Worm (Caenorhabditis elegans) whole organism, late embryonic: ENCODE results near the gene H43I07.1.

Source experiments
- C38D4.7 ChIP-seq: fragments of 200-800 bp; sonication (Bioruptor generic); optimal IDR thresholded peaks from 2 replicates; lab custom pipeline; 2018; ENCODE audit warnings: mild to moderate bottlenecking, missing genetic modification characterization, moderate library complexity, missing compliant biosample characterization
- F13H6.1 ChIP-seq: sonication (generic microtip); optimal IDR thresholded peaks from 2 replicates; lab custom pipeline; 2016; ENCODE audit warnings: missing genetic modification characterization, missing compliant biosample characterization
- K02D7.2 ChIP-seq: sonication (generic microtip); optimal IDR thresholded peaks from 2 replicates; lab custom pipeline; 2017; ENCODE audit warnings: mild to moderate bottlenecking, missing genetic modification characterization, missing compliant biosample characterization
- T23F11.4 ChIP-seq: fragments of 200-800 bp; sonication (Bioruptor generic); optimal IDR thresholded peaks from 2 replicates; lab custom pipeline; 2018; ENCODE audit warnings: mild to moderate bottlenecking, missing genetic modification characterization, missing compliant biosample characterization
- ahr-1 ChIP-seq: sonication (generic microtip); optimal IDR thresholded peaks from 2 replicates; lab custom pipeline; 2016; ENCODE audit warnings: missing genetic modification characterization, missing compliant biosample characterization
- ama-1 ChIP-seq: fragments of 150-350 bp; optimal IDR thresholded peaks from 2 replicates; lab custom pipeline; 2014
- ceh-2 ChIP-seq: sonication (generic microtip); optimal IDR thresholded peaks from 2 replicates; lab custom pipeline; 2016; ENCODE audit warnings: missing genotype, missing genetic modification characterization, missing compliant biosample characterization
- ceh-31 ChIP-seq: sonication (generic microtip); optimal IDR thresholded peaks from 2 replicates; lab custom pipeline; 2016; ENCODE audit warnings: missing genetic modification characterization, missing compliant biosample characterization
- ceh-34 ChIP-seq: sonication (generic microtip); optimal IDR thresholded peaks from 2 replicates; lab custom pipeline; 2016; ENCODE audit warnings: mild to moderate bottlenecking, missing genetic modification characterization, missing compliant biosample characterization
- ceh-45 ChIP-seq: fragments of 200-800 bp; sonication (Bioruptor generic); IDR thresholded peaks from 2 replicates; pipeline ENCODE4 v1.3.6; 2022; ENCODE audit warnings: missing genetic modification reagents, missing genetic modification characterization, missing compliant biosample characterization
- ceh-6 ChIP-seq: fragments of 200-800 bp; sonication (Bioruptor generic); optimal IDR thresholded peaks from 2 replicates; lab custom pipeline; 2018; ENCODE audit warnings: mild to moderate bottlenecking, missing genetic modification characterization, missing compliant biosample characterization
- che-1 ChIP-seq: sonication (generic microtip); optimal IDR thresholded peaks from 2 replicates; lab custom pipeline; 2016; ENCODE audit warnings: mild to moderate bottlenecking, missing genetic modification characterization, missing compliant biosample characterization
- dmd-4 ChIP-seq: sonication (generic microtip); optimal IDR thresholded peaks from 2 replicates; lab custom pipeline; 2016; ENCODE audit warnings: borderline replicate concordance, missing genetic modification characterization, missing compliant biosample characterization
- dve-1 ChIP-seq: sonication (generic microtip); optimal IDR thresholded peaks from 2 replicates; lab custom pipeline; 2017; ENCODE audit warnings: antibody characterized with exemption, mild to moderate bottlenecking, missing genetic modification characterization, missing compliant biosample characterization
- elt-4 ChIP-seq: sonication (generic microtip); optimal IDR thresholded peaks from 2 replicates; lab custom pipeline; 2016; ENCODE audit warnings: missing genetic modification characterization, missing compliant biosample characterization
- fax-1 ChIP-seq: sonication (generic microtip); optimal IDR thresholded peaks from 2 replicates; lab custom pipeline; 2016; ENCODE audit warnings: missing genotype, missing genetic modification characterization, missing compliant biosample characterization
- fkh-6 ChIP-seq: sonication (generic microtip); optimal IDR thresholded peaks from 2 replicates; lab custom pipeline; 2016; ENCODE audit warnings: missing genetic modification characterization, missing compliant biosample characterization
- lim-6 ChIP-seq: sonication (generic microtip); optimal IDR thresholded peaks from 2 replicates; lab custom pipeline; 2016; ENCODE audit warnings: missing genetic modification characterization, missing compliant biosample characterization
- lin-11 ChIP-seq: fragments of 200-800 bp; sonication (Bioruptor generic); optimal IDR thresholded peaks from 2 replicates; lab custom pipeline; 2018; ENCODE audit warnings: mild to moderate bottlenecking, missing genetic modification characterization, missing compliant biosample characterization
- madf-2 ChIP-seq: sonication (generic microtip); optimal IDR thresholded peaks from 2 replicates; lab custom pipeline; 2017; ENCODE audit warnings: missing genetic modification characterization, missing compliant biosample characterization
- mec-3 ChIP-seq: sonication (generic microtip); optimal IDR thresholded peaks from 2 replicates; lab custom pipeline; 2016; ENCODE audit warnings: borderline replicate concordance, missing genetic modification characterization, missing compliant biosample characterization
- nfya-1 ChIP-seq: sonication (generic microtip); optimal IDR thresholded peaks from 2 replicates; lab custom pipeline; 2017; ENCODE audit warnings: missing genetic modification characterization, mild to moderate bottlenecking, missing compliant biosample characterization, antibody characterized with exemption, moderate library complexity
- nhr-11 ChIP-seq: fragments of 150-350 bp; optimal IDR thresholded peaks from 2 replicates; lab custom pipeline; 2014; ENCODE audit warnings: missing biosample characterization, missing genetic modification characterization
- nhr-232 ChIP-seq: sonication (generic microtip); optimal IDR thresholded peaks from 2 replicates; lab custom pipeline; 2016; ENCODE audit warnings: missing genetic modification characterization, missing compliant biosample characterization
- odd-2 ChIP-seq: sonication (generic microtip); optimal IDR thresholded peaks from 2 replicates; lab custom pipeline; 2017; ENCODE audit warnings: antibody characterized with exemption, mild to moderate bottlenecking, missing genetic modification characterization, missing compliant biosample characterization
- pag-3 ChIP-seq: sonication (generic microtip); optimal IDR thresholded peaks from 2 replicates; lab custom pipeline; 2016; ENCODE audit warnings: missing compliant biosample characterization, missing genetic modification characterization, borderline replicate concordance
- pat-9 ChIP-seq: fragments of 200-800 bp; sonication (Bioruptor generic); optimal IDR thresholded peaks from 2 replicates; lab custom pipeline; 2018; ENCODE audit warnings: mild to moderate bottlenecking, missing genetic modification characterization, moderate library complexity, missing compliant biosample characterization
- pax-1 ChIP-seq: fragments of 150-350 bp; optimal IDR thresholded peaks from 2 replicates; lab custom pipeline; 2014; ENCODE audit warnings: missing biosample characterization, missing genetic modification characterization
- pha-2 ChIP-seq: sonication (generic microtip); optimal IDR thresholded peaks from 2 replicates; lab custom pipeline; 2017; ENCODE audit warnings: mild to moderate bottlenecking, missing genetic modification characterization, missing compliant biosample characterization
- ref-2 ChIP-seq: sonication (generic microtip); optimal IDR thresholded peaks from 2 replicates; lab custom pipeline; 2016; ENCODE audit warnings: missing genetic modification characterization, missing compliant biosample characterization
- sdc-2 ChIP-seq: sonication (generic microtip); optimal IDR thresholded peaks from 2 replicates; lab custom pipeline; 2016; ENCODE audit warnings: missing genotype, missing genetic modification characterization, missing compliant biosample characterization
- tbx-2 ChIP-seq: sonication (generic microtip); optimal IDR thresholded peaks from 2 replicates; lab custom pipeline; 2016; ENCODE audit warnings: missing genetic modification characterization, missing compliant biosample characterization
- tbx-7 ChIP-seq: sonication (generic microtip); optimal IDR thresholded peaks from 2 replicates; lab custom pipeline; 2016; ENCODE audit warnings: missing genotype, missing genetic modification characterization, missing compliant biosample characterization
- ttx-3 ChIP-seq: sonication (generic microtip); optimal IDR thresholded peaks from 2 replicates; lab custom pipeline; 2016; ENCODE audit warnings: missing genetic modification reagents, missing genetic modification characterization, missing compliant biosample characterization
- unc-55 ChIP-seq: sonication (generic microtip); optimal IDR thresholded peaks from 2 replicates; lab custom pipeline; 2017; ENCODE audit warnings: missing biosample characterization, missing genetic modification reagents, missing genetic modification characterization
- unc-86 ChIP-seq: sonication (generic microtip); optimal IDR thresholded peaks from 2 replicates; lab custom pipeline; 2016; ENCODE audit warnings: missing genetic modification characterization, missing compliant biosample characterization
- zip-5 ChIP-seq: sonication (generic microtip); optimal IDR thresholded peaks from 2 replicates; lab custom pipeline; 2016; ENCODE audit warnings: missing genetic modification characterization, missing compliant biosample characterization
- ztf-16 ChIP-seq: sonication (generic microtip); optimal IDR thresholded peaks from 2 replicates; lab custom pipeline; 2017; ENCODE audit warnings: missing genetic modification characterization, missing compliant biosample characterization

Gene H43I07.1

ce11 chrV:4164504-4164959, 40.0 kb upstream of the H43I07.1 start, which contains the start of gene Y45G5AM.3:
Gene Y45G5AM.3 (plus strand): TSS chrV:4164554.
- no peak for TF ChIP-seq elt-4 (tag; lab: Kevin White, UChicago)
- no peak for TF ChIP-seq lim-6 (tag; lab: Kevin White, UChicago)
- no peak for TF ChIP-seq ceh-45 (GFP tag; lab: Robert Waterston, UW)
- TF ChIP-seq dve-1 (tag; lab: Kevin White, UChicago), result no peak
- no peak for TF ChIP-seq tbx-2 (tag; lab: Kevin White, UChicago)
- TF ChIP-seq, all 69 proteins: peak for 0

DNA sequence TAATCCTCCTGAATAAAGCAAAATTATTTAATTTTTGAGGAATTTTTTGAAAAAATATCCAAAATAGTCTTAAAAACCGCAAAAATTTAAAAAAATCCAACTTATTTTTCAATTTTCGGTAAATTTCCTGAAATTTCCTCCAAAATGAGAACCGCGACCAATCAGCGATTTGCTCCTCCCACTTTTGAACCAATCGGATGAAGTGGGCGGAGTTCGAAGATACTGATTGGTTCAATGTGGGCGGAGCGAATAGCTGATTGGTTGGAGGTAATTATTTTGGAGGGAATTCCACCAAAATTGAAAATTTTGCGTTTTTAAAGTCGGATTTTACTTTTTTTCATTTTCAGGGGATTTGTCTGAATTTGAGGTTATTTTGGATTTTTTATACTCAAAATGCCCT, 36.5 kb upstream of the H43I07.1 start:
- no peak for TF ChIP-seq ref-2
- no peak for TF ChIP-seq T23F11.4
- TF ChIP-seq zip-5 (tag; lab: Kevin White, UChicago), result no peak
- TF ChIP-seq sdc-2 (tag; lab: Kevin White, UChicago), result no peak
- TF ChIP-seq ahr-1 (tag; lab: Kevin White, UChicago), result no peak
- no peak for TF ChIP-seq F13H6.1
- TF ChIP-seq ceh-34 (tag; lab: Kevin White, UChicago), result no peak
- TF ChIP-seq nhr-11, result no peak
- TF ChIP-seq nfya-1 (tag; lab: Kevin White, UChicago), result peak; percentile 97
- TF ChIP-seq, all 69 proteins: peak for 1

ce11 chrV:4169658-4170057, 34.9 kb upstream of the H43I07.1 start:
- peak; percentile 2 for TF ChIP-seq nfya-1 (tag; lab: Kevin White, UChicago)
- TF ChIP-seq ttx-3 (tag; lab: Kevin White, UChicago), result no peak

DNA sequence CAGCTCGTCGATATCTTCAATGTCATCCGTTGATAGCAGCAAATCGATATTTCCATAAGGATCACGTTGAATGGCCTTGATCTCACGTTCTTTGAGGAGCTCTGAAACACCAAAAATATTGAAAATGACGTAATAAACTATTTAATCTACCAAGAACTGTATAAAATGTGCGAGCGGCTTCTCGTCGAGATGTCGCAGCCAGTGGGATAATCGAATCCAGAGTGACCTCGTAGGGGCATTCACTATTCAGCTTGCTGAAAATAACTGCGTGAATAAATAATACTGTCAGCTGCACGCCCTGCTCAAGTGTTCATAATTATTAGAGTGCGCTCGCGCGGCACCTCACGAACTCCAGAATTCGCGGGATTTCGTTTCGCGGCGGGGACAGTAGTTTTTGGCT, 34.4 kb upstream of the H43I07.1 start, which contains the start of gene Y45G5AM.7:
TSS of gene Y45G5AM.7 (minus strand) at position 101 of the 400 bp plus-strand sequence.
- TF ChIP-seq nhr-232 (tag; lab: Kevin White, UChicago), result no peak
- no peak for TF ChIP-seq ceh-45 (GFP tag; lab: Robert Waterston, UW)
- TF ChIP-seq ama-1 (lab: Kevin White, UChicago), result no peak
- TF ChIP-seq che-1, result no peak
- no peak for TF ChIP-seq ceh-31 (tag; lab: Kevin White, UChicago)
- no peak for TF ChIP-seq ceh-6 (GFP tag; lab: Kevin White, UChicago)
- no peak for TF ChIP-seq nhr-11
- no peak for TF ChIP-seq ceh-2 (tag; lab: Kevin White, UChicago)
- no peak for TF ChIP-seq unc-55
- TF ChIP-seq C38D4.7 (GFP tag; lab: Kevin White, UChicago), result no peak
- no peak for TF ChIP-seq ztf-16 (tag; lab: Kevin White, UChicago)
- TF ChIP-seq pax-1 (tag; lab: Kevin White, UChicago), result no peak
- TF ChIP-seq lin-11 (tag; lab: Kevin White, UChicago), result no peak

DNA sequence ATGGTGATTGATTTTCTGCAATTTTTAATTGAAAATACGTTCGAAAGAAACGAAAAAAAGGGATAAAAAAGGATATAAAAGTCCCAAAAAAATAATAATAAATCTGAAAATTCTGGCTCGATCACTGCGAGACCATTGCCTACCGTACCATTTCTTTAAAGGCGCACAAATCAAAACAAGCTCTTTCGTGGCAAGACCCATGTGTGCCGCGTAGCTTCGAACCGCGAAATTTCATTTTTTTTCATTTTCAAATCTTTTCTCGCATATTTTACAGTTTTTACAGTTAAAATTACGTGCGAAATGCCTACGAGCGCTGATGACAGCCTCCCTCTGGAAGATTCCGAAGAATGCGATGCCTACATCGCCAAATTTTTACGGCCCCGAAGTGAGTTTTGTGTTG, 28.9 kb upstream of the H43I07.1 start, which contains the start of the genes coh-4 and pid-5:
TSS of gene coh-4 (minus strand) at position 17 of the 400 bp plus-strand sequence.
TSS of gene pid-5 (plus strand) at position 259 of the 400 bp plus-strand sequence.
- TF ChIP-seq fkh-6 (tag; lab: Kevin White, UChicago), result no peak
- TF ChIP-seq nhr-11, result no peak
- TF ChIP-seq fax-1 (tag; lab: Kevin White, UChicago), result no peak
- no peak for TF ChIP-seq K02D7.2 (tag; lab: Kevin White, UChicago)
- TF ChIP-seq pat-9 (tag; lab: Kevin White, UChicago), result no peak
- no peak for TF ChIP-seq pha-2 (tag; lab: Kevin White, UChicago)
- TF ChIP-seq dmd-4 (tag; lab: Kevin White, UChicago), result no peak
- no peak for TF ChIP-seq tbx-7
- no peak for TF ChIP-seq pag-3 (tag; lab: Kevin White, UChicago)
- no peak for TF ChIP-seq T23F11.4
- TF ChIP-seq mec-3 (tag; lab: Kevin White, UChicago), result no peak
- TF ChIP-seq nhr-232 (tag; lab: Kevin White, UChicago), result no peak
- TF ChIP-seq pax-1 (tag; lab: Kevin White, UChicago), result no peak
- no peak for TF ChIP-seq odd-2 (tag; lab: Kevin White, UChicago)
- TF ChIP-seq unc-86 (tag; lab: Kevin White, UChicago), result no peak
- no peak for TF ChIP-seq madf-2 (tag; lab: Kevin White, UChicago)
